Worm (Caenorhabditis elegans) whole organism, L4/young adult: Measurements from ENCODE around the gene ttyh-1.

ENCODE experiments used
- W03F9.2 ChIP-seq: fragments of 150-350 bp; optimal IDR thresholded peaks from 2 replicates; lab custom pipeline; 2014; ENCODE audit warnings: missing biosample characterization, missing genetic modification characterization
- dao-5 ChIP-seq: sonication (generic microtip); optimal IDR thresholded peaks from 2 replicates; lab custom pipeline; 2016; ENCODE audit warnings: missing genotype, missing genetic modification characterization, moderate library complexity, missing compliant biosample characterization

DNA sequence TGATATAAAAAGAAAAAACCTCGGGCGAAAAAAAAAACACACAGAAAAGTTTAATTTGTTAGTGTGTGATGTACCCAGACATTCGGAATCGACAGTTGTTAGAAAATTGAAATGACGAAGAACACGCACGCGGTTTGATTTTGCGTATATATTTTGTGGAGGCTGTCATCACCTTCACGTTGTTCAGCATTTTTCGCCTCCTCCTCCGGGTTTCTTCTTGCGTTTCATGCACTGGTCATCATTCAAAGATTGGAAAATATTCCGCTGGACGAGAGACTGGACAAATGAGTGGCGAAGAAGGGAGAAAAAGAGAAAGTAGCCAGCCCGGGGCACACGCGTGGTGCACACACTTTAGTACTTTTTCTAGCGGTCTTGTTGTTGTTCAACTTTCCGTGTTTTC is 23.6 kb upstream of the ttyh-1 start:
- TF ChIP-seq dao-5 (tag; lab: Kevin White, UChicago) (no peak), W03F9.2 (tag; lab: Kevin White, UChicago) (no peak)
